Worm (Caenorhabditis elegans) whole organism, young adult: ENCODE data around the gene F13A7.11.

ENCODE experiments used
- C06A6.2 ChIP-seq: fragments of 200-800 bp; sonication (Bioruptor generic); conservative IDR thresholded peaks from 2 replicates; pipeline ENCODE4 v1.3.6; 2022; ENCODE audit warnings: missing genetic modification characterization, missing compliant biosample characterization
- D2030.7 ChIP-seq: fragments of 200-800 bp; sonication (Bioruptor generic); IDR thresholded peaks from 2 replicates; pipeline ENCODE4 v1.3.6; 2022; ENCODE audit warnings: missing genetic modification reagents, missing genetic modification characterization, missing compliant biosample characterization
- F10E7.11 ChIP-seq: sonication (generic microtip); optimal IDR thresholded peaks from 2 replicates; lab custom pipeline; 2017; ENCODE audit warnings: mild to moderate bottlenecking, missing genetic modification characterization, moderate library complexity, missing compliant biosample characterization
- F57C9.4 ChIP-seq: sonication (generic microtip); optimal IDR thresholded peaks from 2 replicates; lab custom pipeline; 2017; ENCODE audit warnings: mild to moderate bottlenecking, missing genetic modification characterization, missing compliant biosample characterization
- K12H6.12 ChIP-seq: fragments of 200-800 bp; sonication (Bioruptor generic); optimal IDR thresholded peaks from 2 replicates; lab custom pipeline; 2018; ENCODE audit warnings: mild to moderate bottlenecking, missing genetic modification characterization, missing compliant biosample characterization
- T07F8.4 ChIP-seq: sonication (generic microtip); optimal IDR thresholded peaks from 2 replicates; lab custom pipeline; 2016; ENCODE audit warnings: mild to moderate bottlenecking, missing genetic modification characterization, moderate library complexity, missing compliant biosample characterization
- Y53F4B.3 ChIP-seq: fragments of 200-800 bp; sonication (Bioruptor generic); IDR thresholded peaks from 2 replicates; pipeline ENCODE4 v1.3.6; 2022; ENCODE audit warnings: missing genetic modification reagents, missing genetic modification characterization, missing compliant biosample characterization
- ZK185.1 ChIP-seq: sonication (generic microtip); optimal IDR thresholded peaks from 2 replicates; lab custom pipeline; 2016; ENCODE audit warnings: mild to moderate bottlenecking, missing genetic modification characterization, missing compliant biosample characterization; ENCODE audit not compliant: poor library complexity, severe bottlenecking
- akir-1 ChIP-seq: fragments of 200-800 bp; sonication (Bioruptor generic); optimal IDR thresholded peaks from 2 replicates; lab custom pipeline; 2018; ENCODE audit warnings: mild to moderate bottlenecking, missing genetic modification characterization, moderate library complexity, missing compliant biosample characterization
- ama-1 ChIP-seq, 3 experiments: fragments of 150-350 bp in 1 of 3; sonication (generic microtip) in 2 of 3; optimal IDR thresholded peaks; 2 replicates each; lab custom pipeline; 2014 to 2018; ENCODE audit warnings: missing biosample characterization in 2 of 3, missing genetic modification characterization in 2 of 3, missing genetic modification reagents in 2 of 3
- aptf-3 ChIP-seq: fragments of 200-800 bp; sonication (Bioruptor generic); IDR thresholded peaks from 2 replicates; pipeline ENCODE4 v1.3.6; 2022; ENCODE audit warnings: missing genetic modification characterization, missing compliant biosample characterization
- attf-3 ChIP-seq: fragments of 200-800 bp; sonication (Bioruptor generic); conservative IDR thresholded peaks from 2 replicates; pipeline ENCODE4 v1.3.6; 2022; ENCODE audit warnings: missing genetic modification reagents, missing genetic modification characterization, missing compliant biosample characterization
- attf-5 ChIP-seq: fragments of 200-800 bp; sonication (Bioruptor generic); optimal IDR thresholded peaks from 2 replicates; lab custom pipeline; 2018; ENCODE audit warnings: mild to moderate bottlenecking, missing genetic modification characterization, missing compliant biosample characterization
- bed-1 ChIP-seq: fragments of 200-800 bp; sonication (Bioruptor generic); IDR thresholded peaks from 2 replicates; pipeline ENCODE4 v1.3.6; 2022; ENCODE audit warnings: missing genetic modification reagents, missing genetic modification characterization, missing compliant biosample characterization
- ccch-3 ChIP-seq: fragments of 200-800 bp; sonication (Bioruptor generic); optimal IDR thresholded peaks from 2 replicates; lab custom pipeline; 2018; ENCODE audit warnings: mild to moderate bottlenecking, missing genetic modification characterization, missing compliant biosample characterization
- ceh-40 ChIP-seq: fragments of 200-800 bp; sonication (Bioruptor generic); IDR thresholded peaks from 2 replicates; pipeline ENCODE4 v1.3.6; 2022; ENCODE audit warnings: missing genetic modification characterization, missing compliant biosample characterization
- ceh-79 ChIP-seq: sonication (generic microtip); optimal IDR thresholded peaks from 2 replicates; lab custom pipeline; 2017; ENCODE audit warnings: mild to moderate bottlenecking, missing genetic modification characterization, missing compliant biosample characterization
- dpl-1 ChIP-seq: fragments of 150-350 bp; optimal IDR thresholded peaks from 2 replicates; lab custom pipeline; 2014; ENCODE audit warnings: missing biosample characterization, missing genetic modification reagents, missing genetic modification characterization
- efl-1 ChIP-seq: fragments of 150-350 bp; optimal IDR thresholded peaks from 2 replicates; lab custom pipeline; 2014; ENCODE audit warnings: missing biosample characterization, missing genetic modification reagents, missing genetic modification characterization
- egl-44 ChIP-seq: fragments of 200-800 bp; sonication (Bioruptor generic); IDR thresholded peaks from 2 replicates; pipeline ENCODE4 v1.3.6; 2022; ENCODE audit warnings: missing genetic modification reagents, missing genetic modification characterization, missing compliant biosample characterization
- egrh-3 ChIP-seq: fragments of 200-800 bp; sonication (Bioruptor generic); IDR thresholded peaks from 2 replicates; pipeline ENCODE4 v1.3.6; 2022; ENCODE audit warnings: missing genetic modification reagents, missing genetic modification characterization, missing compliant biosample characterization
- him-1 ChIP-seq: sonication (generic microtip); optimal IDR thresholded peaks from 2 replicates; lab custom pipeline; 2016; ENCODE audit warnings: missing genotype, missing genetic modification reagents, missing genetic modification characterization, missing compliant biosample characterization
- let-526 ChIP-seq: fragments of 200-800 bp; sonication (Bioruptor generic); IDR thresholded peaks from 2 replicates; pipeline ENCODE4 v1.3.6; 2022; ENCODE audit warnings: missing genetic modification reagents, missing genetic modification characterization, missing compliant biosample characterization
- let-607 ChIP-seq, 2 experiments: fragments of 200-800 bp in 1 of 2; sonication (Bioruptor generic) in 1 of 2; sonication (generic microtip) in 1 of 2; optimal IDR thresholded peaks; 2 replicates each; lab custom pipeline; 2016 to 2018; ENCODE audit warnings: mild to moderate bottlenecking in 2 of 2, missing compliant biosample characterization in 2 of 2, missing genetic modification characterization in 2 of 2, moderate library complexity in 2 of 2, missing genotype in 1 of 2
- lir-1 ChIP-seq: fragments of 200-800 bp; sonication (Bioruptor generic); conservative IDR thresholded peaks from 2 replicates; pipeline ENCODE4 v1.3.6; 2022; ENCODE audit warnings: missing genetic modification reagents, missing genetic modification characterization, missing compliant biosample characterization
- lsy-27 ChIP-seq: sonication (generic microtip); optimal IDR thresholded peaks from 2 replicates; lab custom pipeline; 2017; ENCODE audit warnings: missing genetic modification characterization, mild to moderate bottlenecking, missing compliant biosample characterization, antibody characterized with exemption, missing genotype, borderline replicate concordance; ENCODE audit not compliant: insufficient read depth
- madf-3 ChIP-seq: fragments of 200-800 bp; sonication (Bioruptor generic); IDR thresholded peaks from 2 replicates; pipeline ENCODE4 v1.3.6; 2022; ENCODE audit warnings: missing genetic modification reagents, missing genetic modification characterization, missing compliant biosample characterization
- madf-6 ChIP-seq: fragments of 200-800 bp; sonication (Bioruptor generic); IDR thresholded peaks from 2 replicates; pipeline ENCODE4 v1.3.6; 2022; ENCODE audit warnings: missing genetic modification reagents, missing genetic modification characterization, missing compliant biosample characterization
- madf-8 ChIP-seq: fragments of 200-800 bp; sonication (Bioruptor generic); conservative IDR thresholded peaks from 2 replicates; pipeline ENCODE4 v1.3.6; 2022; ENCODE audit warnings: missing genetic modification reagents, missing genetic modification characterization, missing compliant biosample characterization
- mxl-1 ChIP-seq: sonication (generic microtip); optimal IDR thresholded peaks from 2 replicates; lab custom pipeline; 2016; ENCODE audit warnings: missing genetic modification characterization, missing compliant biosample characterization
- nfya-1 ChIP-seq: sonication (generic microtip); optimal IDR thresholded peaks from 2 replicates; lab custom pipeline; 2017; ENCODE audit warnings: antibody characterized with exemption, missing compliant biosample characterization, missing genetic modification characterization, borderline replicate concordance; ENCODE audit not compliant: insufficient read depth
- nfyb-1 ChIP-seq: fragments of 200-800 bp; sonication (Bioruptor generic); IDR thresholded peaks from 2 replicates; pipeline ENCODE4 v1.3.6; 2022; ENCODE audit warnings: missing genetic modification reagents, missing genetic modification characterization, missing compliant biosample characterization
- nhr-120 ChIP-seq: fragments of 200-800 bp; sonication (Bioruptor generic); IDR thresholded peaks from 2 replicates; pipeline ENCODE4 v1.3.6; 2022; ENCODE audit warnings: missing genetic modification characterization, missing compliant biosample characterization
- nhr-27 ChIP-seq: fragments of 200-800 bp; sonication (Bioruptor generic); optimal IDR thresholded peaks from 2 replicates; lab custom pipeline; 2018; ENCODE audit warnings: mild to moderate bottlenecking, missing genetic modification characterization, moderate library complexity, missing compliant biosample characterization
- nhr-80 ChIP-seq: sonication (generic microtip); optimal IDR thresholded peaks from 2 replicates; lab custom pipeline; 2016; ENCODE audit warnings: missing genetic modification characterization, missing compliant biosample characterization
- rec-8 ChIP-seq, 2 experiments: sonication (generic microtip); optimal IDR thresholded peaks; 2 replicates each; lab custom pipeline; 2016; ENCODE audit warnings: mild to moderate bottlenecking in 2 of 2, missing genetic modification characterization in 2 of 2, missing genetic modification reagents in 2 of 2, missing genotype in 2 of 2, missing biosample characterization in 1 of 2, missing compliant biosample characterization in 1 of 2, moderate library complexity in 1 of 2
- sdz-38 ChIP-seq: sonication (generic microtip); optimal IDR thresholded peaks from 2 replicates; lab custom pipeline; 2016; ENCODE audit warnings: missing genotype, missing genetic modification characterization, missing compliant biosample characterization
- ztf-25 ChIP-seq: fragments of 200-800 bp; sonication (Bioruptor generic); IDR thresholded peaks from 2 replicates; pipeline ENCODE4 v1.3.6; 2022; ENCODE audit warnings: missing genetic modification reagents, missing genetic modification characterization, missing compliant biosample characterization
- ztf-6 ChIP-seq: fragments of 200-800 bp; sonication (Bioruptor generic); IDR thresholded peaks from 2 replicates; pipeline ENCODE4 v1.3.6; 2022; ENCODE audit warnings: missing genetic modification reagents, missing genetic modification characterization, missing compliant biosample characterization

F13A7.11 gene

DNA sequence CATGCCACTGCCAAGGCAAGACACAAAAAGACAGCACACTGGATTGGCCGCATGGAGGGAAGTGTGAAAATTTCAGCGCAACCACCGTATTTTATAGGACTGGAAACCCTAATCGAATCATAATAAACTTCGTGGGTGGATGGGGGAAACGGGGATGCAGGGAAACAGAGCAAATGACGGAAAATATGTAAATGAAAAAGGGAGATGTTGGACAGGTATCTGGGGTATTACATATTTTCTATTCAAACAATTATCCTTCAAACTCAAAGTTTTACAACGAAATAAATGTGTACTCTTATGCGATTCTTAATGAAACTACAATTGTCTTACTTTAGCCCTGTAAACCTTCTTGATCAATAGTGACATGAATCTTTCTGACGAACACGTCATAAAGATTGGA, 24.7 kb upstream of the F13A7.11 start, which contains the start of gene F26D2.16:
TSS of gene F26D2.16 (minus strand) at position 101 of the 400 bp plus-strand sequence.
- TF ChIP-seq ceh-40 (GFP tag; lab: Robert Waterston, UW): no peak
- TF ChIP-seq bed-1 (GFP tag; lab: Robert Waterston, UW): no peak
- no peak for TF ChIP-seq let-607 (tag; optimal IDR thresholded peaks at IDR 0.05; lab: Kevin White, UChicago)
- TF ChIP-seq ztf-25 (GFP tag; lab: Robert Waterston, UW): no peak
- no peak for TF ChIP-seq attf-3
- no peak for TF ChIP-seq him-1
- no peak for TF ChIP-seq dpl-1 (GFP tag; lab: Kevin White, UChicago)
- no peak for TF ChIP-seq egrh-3 (GFP tag; lab: Robert Waterston, UW)
- no peak for TF ChIP-seq let-526 (GFP tag; lab: Robert Waterston, UW)
- TF ChIP-seq nhr-120 (GFP tag; lab: Robert Waterston, UW): no peak
- no peak for TF ChIP-seq efl-1 (GFP tag; lab: Kevin White, UChicago)
- no peak for TF ChIP-seq ama-1 (optimal IDR thresholded peaks at IDR 0.05; lab: Kevin White, UChicago)
- no peak for TF ChIP-seq ama-1 (GFP tag; optimal IDR thresholded peaks at IDR 0.05; lab: Kevin White, UChicago)
- TF ChIP-seq K12H6.12 (tag; lab: Kevin White, UChicago): no peak
- no peak for TF ChIP-seq mxl-1 (tag; lab: Kevin White, UChicago)
- TF ChIP-seq nhr-27 (tag; lab: Kevin White, UChicago): no peak
- no peak for TF ChIP-seq attf-5 (GFP tag; lab: Kevin White, UChicago)
- TF ChIP-seq nhr-80 (tag; lab: Kevin White, UChicago): no peak

DNA sequence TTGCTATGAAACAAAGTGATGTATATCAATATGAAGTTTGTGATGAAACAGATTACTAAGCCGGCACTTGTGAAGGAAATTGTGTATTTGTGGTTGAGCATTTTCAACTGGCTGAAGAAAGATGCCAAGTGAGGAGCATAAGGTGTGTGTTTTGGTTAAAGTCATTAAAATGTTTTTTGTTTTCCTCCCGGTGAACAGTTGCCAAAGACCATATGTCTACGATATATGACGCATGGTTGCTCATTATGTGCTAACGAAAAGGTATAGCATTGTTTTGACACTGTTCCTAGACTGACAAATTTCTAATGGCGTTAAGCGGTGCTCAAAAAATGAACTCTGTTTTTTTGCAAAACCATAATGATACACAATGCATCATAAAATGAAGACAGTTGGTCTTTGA, 21.9 kb upstream of the F13A7.11 start, which contains the start of gene str-55:
TSS of gene str-55 (minus strand) at position 101 of the 400 bp plus-strand sequence.
- TF ChIP-seq akir-1 (GFP tag; lab: Kevin White, UChicago): no peak
- TF ChIP-seq F10E7.11 (tag; lab: Kevin White, UChicago): no peak
- no peak for TF ChIP-seq aptf-3 (GFP tag; lab: Robert Waterston, UW)
- TF ChIP-seq D2030.7 (GFP tag; lab: Robert Waterston, UW): no peak
- no peak for TF ChIP-seq madf-8 (GFP tag; lab: Robert Waterston, UW)
- no peak for TF ChIP-seq ZK185.1 (tag; lab: Kevin White, UChicago)
- no peak for TF ChIP-seq ccch-3 (GFP tag; lab: Kevin White, UChicago)
- TF ChIP-seq dpl-1 (GFP tag; lab: Kevin White, UChicago): no peak
- TF ChIP-seq Y53F4B.3 (GFP tag; lab: Robert Waterston, UW): no peak
- TF ChIP-seq ceh-79 (tag; lab: Kevin White, UChicago): no peak
- TF ChIP-seq nfyb-1: no peak
- no peak for TF ChIP-seq ztf-6
- no peak for TF ChIP-seq lsy-27 (tag; lab: Kevin White, UChicago)
- no peak for TF ChIP-seq egl-44 (GFP tag; lab: Robert Waterston, UW)

DNA sequence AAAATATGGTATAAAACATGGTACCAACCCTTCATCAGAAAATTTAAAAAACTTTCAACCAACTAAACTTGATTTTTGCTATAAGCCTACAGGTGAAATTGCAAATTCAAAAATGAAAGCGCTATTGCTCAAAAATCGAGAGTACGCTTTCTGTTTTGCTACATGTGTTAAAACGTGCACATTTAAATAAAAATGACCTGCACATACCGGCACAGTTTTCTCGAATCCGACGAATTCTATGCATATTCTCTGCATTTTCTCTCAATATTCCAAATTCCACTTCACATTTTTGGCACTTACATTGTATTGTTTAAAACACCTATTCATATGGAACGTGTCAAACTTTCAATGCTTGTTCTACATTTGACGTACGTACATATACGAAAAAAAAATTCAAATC, 15.4 kb upstream of the F13A7.11 start, which contains the start of gene srh-145:
TSS of gene srh-145 (plus strand) at position 193 of the 400 bp plus-strand sequence.
- TF ChIP-seq C06A6.2 (no peak), T07F8.4 (no peak), lir-1 (GFP tag; lab: Robert Waterston, UW) (no peak), madf-3 (no peak), madf-6 (GFP tag; lab: Robert Waterston, UW) (no peak), F57C9.4 (no peak), nhr-120 (GFP tag; lab: Robert Waterston, UW) (no peak), nfya-1 (tag; lab: Kevin White, UChicago) (no peak), ccch-3 (GFP tag; lab: Kevin White, UChicago) (no peak), rec-8 (tag; optimal IDR thresholded peaks at IDR 0.05; lab: Kevin White, UChicago) (no peak), sdz-38 (tag; lab: Kevin White, UChicago) (no peak), nhr-80 (tag; lab: Kevin White, UChicago) (no peak), egrh-3 (GFP tag; lab: Robert Waterston, UW) (no peak)
